Worm (Caenorhabditis elegans): Measurements from ENCODE around the gene lgc-32.

The lgc-32 gene

DNA sequence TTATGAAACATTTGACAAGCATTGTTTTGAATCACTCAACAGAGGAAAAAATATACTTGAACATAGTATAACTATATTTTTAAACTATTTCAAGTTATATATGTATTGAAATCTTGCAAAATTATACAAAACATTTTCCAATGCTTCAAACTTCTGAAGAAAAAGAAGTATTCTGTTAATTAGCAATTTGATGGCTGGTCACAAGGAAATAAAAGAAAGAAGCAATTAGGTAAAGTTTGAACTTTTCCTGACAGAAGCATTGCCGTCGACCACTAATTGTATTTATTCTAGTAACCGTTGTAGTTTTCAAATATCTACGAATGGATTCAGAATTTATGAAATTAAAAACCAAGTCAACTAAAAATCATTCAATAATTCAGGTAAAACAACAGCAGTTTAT, 16.7 kb downstream of the lgc-32 start:
- TF ChIP-seq egl-27 (tag; optimal IDR thresholded peaks at IDR 0.05) (no peak), ceh-16 (tag; optimal IDR thresholded peaks at IDR 0.05) (no peak), nhr-237 (tag; optimal IDR thresholded peaks at IDR 0.05) (no peak), daf-12 (tag; optimal IDR thresholded peaks at IDR 0.05) (no peak)

DNA sequence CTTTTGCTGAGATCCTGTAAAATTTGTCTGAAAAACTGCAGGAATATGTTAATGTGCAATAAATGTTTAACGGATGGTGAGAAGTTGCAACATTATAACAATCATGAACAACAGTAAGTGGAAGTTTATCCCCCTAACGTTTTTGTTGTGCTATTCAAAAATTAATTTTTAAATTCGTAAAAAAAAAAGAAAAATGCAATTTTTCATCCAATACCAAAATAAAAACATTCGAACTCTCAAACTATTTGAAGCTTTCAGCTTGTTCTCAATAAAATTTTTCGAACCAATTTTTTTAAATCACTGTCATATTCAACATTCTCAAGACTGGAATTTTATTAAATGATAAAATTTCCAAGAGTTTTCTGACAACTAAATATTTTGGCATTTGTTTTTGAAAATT, 19.7 kb downstream of the lgc-32 start, which contains the start of gene ncam-1:
TSS of gene ncam-1 (plus strand) at position 301 of the 400 bp plus-strand sequence.
- no peak for TF ChIP-seq nhr-77 (tag; optimal IDR thresholded peaks at IDR 0.05)
- TF ChIP-seq lin-39 (tag; optimal IDR thresholded peaks at IDR 0.05) = no peak

DNA sequence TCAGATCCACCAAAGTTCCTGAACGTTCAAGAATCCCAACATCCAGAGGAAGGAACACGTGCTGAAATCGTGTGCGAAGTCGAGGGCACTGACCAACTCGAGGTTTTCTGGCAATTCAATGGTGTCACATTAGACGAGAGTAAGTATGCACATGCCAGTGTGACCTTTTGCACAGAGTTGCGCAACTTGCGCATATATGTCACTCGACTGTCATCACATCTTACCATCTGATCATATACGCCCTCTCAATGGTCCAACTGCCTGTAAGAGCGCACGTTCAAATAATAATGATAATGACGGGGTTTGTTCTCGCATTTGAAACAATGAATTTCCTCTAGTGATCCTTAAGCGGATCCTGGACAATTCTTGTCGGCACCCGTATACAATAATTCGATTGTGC, 24.3 kb downstream of the lgc-32 start:
- TF ChIP-seq skn-1 (tag; optimal IDR thresholded peaks at IDR 0.05) = no peak
- no peak for TF ChIP-seq fos-1 (tag; optimal IDR thresholded peaks at IDR 0.05)
- TF ChIP-seq ztf-11 (tag; optimal IDR thresholded peaks at IDR 0.05) = no peak
- no peak for TF ChIP-seq R02D3.7 (tag; optimal IDR thresholded peaks at IDR 0.05)
- TF ChIP-seq nfya-1 (tag; optimal IDR thresholded peaks at IDR 0.05; ENCODE audit: insufficient read depth) = no peak

DNA sequence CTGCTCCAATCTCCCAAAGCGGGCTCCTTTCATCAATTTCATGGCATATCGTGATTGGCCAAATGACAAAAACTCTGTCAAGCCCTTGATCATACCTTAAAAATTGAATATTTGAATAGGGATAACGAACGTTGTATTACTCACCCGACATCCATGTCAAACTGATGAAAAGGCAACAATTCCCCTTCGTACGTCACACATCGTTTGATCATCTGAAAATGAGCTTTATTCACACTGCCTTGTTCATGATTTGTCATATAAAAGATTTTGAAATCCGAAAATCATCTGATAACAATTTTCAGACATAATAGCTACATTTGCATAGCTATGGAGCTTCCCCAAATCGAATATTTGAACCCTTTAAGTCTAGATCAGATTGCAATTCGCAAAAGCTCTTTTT, 34.6 kb downstream of the lgc-32 start, which contains the start of gene M02A10.1:
TSS of gene M02A10.1 (plus strand) at position 301 of the 400 bp plus-strand sequence.
- TF ChIP-seq ceh-16 (tag; optimal IDR thresholded peaks at IDR 0.05) (no peak), nhr-67 (tag; optimal IDR thresholded peaks at IDR 0.05) (no peak), daf-12 (tag; optimal IDR thresholded peaks at IDR 0.05) (no peak), ceh-82 (tag; optimal IDR thresholded peaks at IDR 0.05) (no peak), mdl-1 (tag; optimal IDR thresholded peaks at IDR 0.05) (no peak), R02D3.7 (tag; optimal IDR thresholded peaks at IDR 0.05) (no peak), zag-1 (tag; optimal IDR thresholded peaks at IDR 0.05) (no peak), fkh-2 (tag; optimal IDR thresholded peaks at IDR 0.05) (no peak)

DNA sequence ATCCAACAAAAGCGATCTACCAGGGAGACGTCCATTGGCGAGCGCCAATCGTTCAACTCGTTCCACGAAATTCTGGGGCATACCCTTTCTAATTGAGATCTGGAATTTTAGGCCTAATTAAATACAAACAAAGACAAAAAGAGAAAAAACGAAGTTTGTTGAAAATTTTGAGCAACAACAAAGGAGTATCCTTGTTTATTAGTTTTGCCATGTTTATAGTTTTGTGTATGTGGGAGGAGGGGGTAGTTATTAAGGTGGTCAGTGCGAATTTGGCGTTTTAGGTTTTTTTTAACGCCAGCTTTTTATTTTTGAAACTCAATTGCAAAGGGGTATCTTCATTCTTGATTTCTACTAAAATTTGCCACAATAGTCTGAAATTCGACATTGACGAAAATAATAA, 42.5 kb downstream of the lgc-32 start, which contains the start of gene irk-2:
TSS of gene irk-2 (minus strand) at position 101 of the 400 bp plus-strand sequence.
- TF ChIP-seq ceh-9 (tag; optimal IDR thresholded peaks at IDR 0.05) (no peak), eor-1 (tag; optimal IDR thresholded peaks at IDR 0.05) (no peak)

DNA sequence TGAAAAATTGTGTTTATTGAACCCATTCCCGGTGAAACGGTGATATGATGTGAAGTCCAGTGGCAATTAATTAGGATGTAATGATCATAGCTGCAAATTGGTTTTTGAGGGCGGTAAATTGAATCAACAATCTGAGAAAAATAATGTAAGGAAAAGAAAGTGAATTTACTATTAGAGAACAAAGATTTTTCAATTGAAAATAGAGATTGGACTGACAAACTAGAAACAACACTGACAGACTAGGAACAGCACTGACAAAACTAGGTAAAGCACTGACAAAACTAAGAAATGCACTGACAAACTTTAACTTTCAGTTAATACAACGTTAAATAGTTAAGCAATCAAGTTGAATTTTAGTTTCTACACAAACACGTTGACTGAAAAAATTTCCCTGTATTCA, 54.0 kb downstream of the lgc-32 start, which contains the start of gene sli-1:
TSS of gene sli-1 (minus strand) at position 101 of the 400 bp plus-strand sequence.
- TF ChIP-seq ceh-82 (tag; optimal IDR thresholded peaks at IDR 0.05) (no peak), nhr-28 (tag; optimal IDR thresholded peaks at IDR 0.05) (no peak), zag-1 (tag; optimal IDR thresholded peaks at IDR 0.05) (no peak), lin-15B (tag; optimal IDR thresholded peaks at IDR 0.05) (no peak), fos-1 (tag; optimal IDR thresholded peaks at IDR 0.05) (no peak), sea-2 (GFP tag; optimal IDR thresholded peaks at IDR 0.05) (no peak), egl-27 (tag; optimal IDR thresholded peaks at IDR 0.05) (no peak), fkh-2 (tag; optimal IDR thresholded peaks at IDR 0.05) (no peak), nhr-25 (tag; optimal IDR thresholded peaks at IDR 0.05) (no peak), R02D3.7 (tag; optimal IDR thresholded peaks at IDR 0.05) (no peak), aly-2 (tag; optimal IDR thresholded peaks at IDR 0.05) (no peak), snpc-4 (tag; optimal IDR thresholded peaks at IDR 0.05) (no peak), nhr-12 (tag; optimal IDR thresholded peaks at IDR 0.05) (no peak), nhr-77 (tag; optimal IDR thresholded peaks at IDR 0.05) (no peak), ceh-9 (tag; optimal IDR thresholded peaks at IDR 0.05) (no peak), pqm-1 (tag; optimal IDR thresholded peaks at IDR 0.05) (no peak), nhr-23 (tag; optimal IDR thresholded peaks at IDR 0.05) (no peak), ztf-11 (tag; optimal IDR thresholded peaks at IDR 0.05) (no peak), elt-3 (tag; optimal IDR thresholded peaks at IDR 0.05) (no peak), mdl-1 (tag; optimal IDR thresholded peaks at IDR 0.05) (no peak)
